Worm (Caenorhabditis elegans) whole organism, L4 larva: ENCODE measurements around the gene C06H2.2.

Source experiments
- ceh-44 ChIP-seq: fragments of 200-800 bp; sonication (Bioruptor generic); IDR thresholded peaks from 2 replicates; pipeline ENCODE4 v1.3.6; 2022; ENCODE audit warnings: missing genetic modification reagents, missing genetic modification characterization, missing compliant biosample characterization
- dmd-6 ChIP-seq: fragments of 200-800 bp; sonication (Bioruptor generic); IDR thresholded peaks from 2 replicates; pipeline ENCODE4 v1.3.6; 2022; ENCODE audit warnings: missing genetic modification reagents, missing genetic modification characterization, missing compliant biosample characterization
- dve-1 ChIP-seq: sonication (generic microtip); optimal IDR thresholded peaks from 2 replicates; lab custom pipeline; 2017; ENCODE audit warnings: antibody characterized with exemption, mild to moderate bottlenecking, missing genetic modification characterization, missing compliant biosample characterization; ENCODE audit not compliant: insufficient read depth
- mes-2 ChIP-seq: sonication (generic microtip); optimal IDR thresholded peaks from 2 replicates; lab custom pipeline; 2016; ENCODE audit warnings: missing genotype, mild to moderate bottlenecking, missing genetic modification characterization, missing compliant biosample characterization; ENCODE audit not compliant: poor library complexity, severe bottlenecking

Gene C06H2.2

DNA sequence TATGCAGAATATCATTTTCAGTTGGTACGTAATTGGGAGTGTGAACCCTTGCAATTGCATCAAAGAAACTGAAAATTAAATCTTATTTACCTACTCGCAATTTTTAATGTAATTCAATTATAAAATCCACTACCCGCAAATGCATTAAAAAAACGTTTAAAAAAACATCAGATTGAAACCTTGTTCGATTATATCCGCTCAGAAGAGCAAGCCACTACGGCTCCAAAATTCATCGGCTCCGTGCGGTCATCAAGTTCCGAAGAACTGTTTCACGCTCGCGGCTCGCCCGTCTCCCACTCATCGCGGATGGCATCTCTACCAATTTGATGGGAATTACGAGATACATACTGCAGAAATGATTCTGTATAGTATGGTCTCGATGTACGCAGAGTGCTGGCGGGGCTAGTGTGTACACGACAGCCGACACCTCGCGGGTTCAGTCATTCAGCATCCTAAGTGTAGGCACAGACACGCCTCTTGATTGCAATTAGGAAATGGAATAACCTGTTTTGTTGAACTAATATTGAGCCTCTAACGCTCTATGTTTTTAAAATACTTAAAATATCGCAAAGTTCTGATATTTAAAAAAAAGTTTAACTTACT is 50.4 kb downstream of the C06H2.2 start (continued):
- TF ChIP-seq ceh-44 (GFP tag; lab: Robert Waterston, UW) (0 out of 2 replicates have a peak, but pooled peaks have one; percentile 67), dve-1 (peak; percentile 5), dmd-6 (GFP tag; lab: Robert Waterston, UW) (peak; percentile 41; the same call in 1 of the 2 replicates), mes-2 (tag; lab: Kevin White, UChicago) (peak; percentile 54)
- TF ChIP-seq, all 104 proteins: peak for 20; not testable (repeated sequence) for 84
